In genomic region chr3L:21891307-21891774, dm6 we compare ENCODE assay signal across 5 fruit fly cellular contexts.
A peak's percentile ranks its signal among the peaks of the same experiment; 100 is the strongest.
TF ChIP-seq lines count a peak whose summit lies in the region.

No protein-coding gene starts in this region.

TF ChIP-seq in whole organism, adult, 20 proteins besides CTCF, POLR2A, EP300 and RAD21 (continued from another document):
- peak; percentile 17 for TF ChIP-seq pad (GFP tag; optimal IDR thresholded peaks at IDR 0.05; lab: Kevin White, UChicago)
- TF ChIP-seq CG7101 (tag; optimal IDR thresholded peaks at IDR 0.05; lab: Kevin White, UChicago): peak; percentile 64
- TF ChIP-seq toe (GFP tag; optimal IDR thresholded peaks at IDR 0.05; lab: Kevin White, UChicago): no peak

TF ChIP-seq in whole organism, embryonic, 481 proteins besides CTCF, POLR2A, EP300 and RAD21 (continued from another document and continues in another):
- peak; percentile 3 for TF ChIP-seq CG8388 (GFP tag; optimal IDR thresholded peaks at IDR 0.05; lab: Kevin White, UChicago)
- TF ChIP-seq CG2875 (GFP tag; optimal IDR thresholded peaks at IDR 0.05; lab: Kevin White, UChicago): peak; percentile 19
- TF ChIP-seq br (optimal IDR thresholded peaks at IDR 0.05; lab: Kevin White, UChicago): no peak
- TF ChIP-seq phol (tag; optimal IDR thresholded peaks at IDR 0.05; lab: Kevin White, UChicago): peak; percentile 16
- peak; percentile 4 for TF ChIP-seq CG7839 (tag; optimal IDR thresholded peaks at IDR 0.05; lab: Kevin White, UChicago)
- no peak for TF ChIP-seq ap (GFP tag; IDR thresholded peaks at IDR 0.05; lab: Robert Waterston, UW)
- TF ChIP-seq CG10959 (GFP tag; IDR thresholded peaks at IDR 0.05; lab: Robert Waterston, UW): no peak
- TF ChIP-seq CG12299 (tag; optimal IDR thresholded peaks at IDR 0.05; lab: Kevin White, UChicago): no peak
- 0 out of 3 replicates have a peak, but pooled peaks have one; percentile 14 for TF ChIP-seq HLH4C (GFP tag; IDR thresholded peaks at IDR 0.05; lab: Robert Waterston, UW; ENCODE audit: partially characterized antibody)
- TF ChIP-seq tgo (GFP tag; IDR thresholded peaks at IDR 0.05; lab: Robert Waterston, UW): 0 out of 3 replicates have a peak, but pooled peaks have one; percentile 15
- TF ChIP-seq CG8924 (tag; optimal IDR thresholded peaks at IDR 0.05; lab: Kevin White, UChicago): no peak
- no peak for TF ChIP-seq MESR4 (GFP tag; optimal IDR thresholded peaks at IDR 0.05; lab: Kevin White, UChicago)
- TF ChIP-seq zfh1 (GFP tag; IDR thresholded peaks at IDR 0.05; lab: Robert Waterston, UW): 0 out of 3 replicates have a peak, but pooled peaks have one; percentile 9
- TF ChIP-seq CG4424 (GFP tag; optimal IDR thresholded peaks at IDR 0.05; lab: Kevin White, UChicago): no peak
- no peak for TF ChIP-seq unc-4 (GFP tag; IDR thresholded peaks at IDR 0.05; lab: Robert Waterston, UW; ENCODE audit: partially characterized antibody)
- TF ChIP-seq jigr1 (GFP tag; IDR thresholded peaks at IDR 0.05; lab: Robert Waterston, UW): no peak
- TF ChIP-seq bsh (GFP tag; optimal IDR thresholded peaks at IDR 0.05; lab: Kevin White, UChicago): peak; percentile 27 to 86
- TF ChIP-seq HLHmδ (GFP tag; optimal IDR thresholded peaks at IDR 0.05; lab: Kevin White, UChicago): no peak
- TF ChIP-seq sens (GFP tag; lab: Kevin White, UChicago): peak; percentile 80
- no peak for TF ChIP-seq Sry-β (GFP tag; optimal IDR thresholded peaks at IDR 0.05; lab: Kevin White, UChicago)
- no peak for TF ChIP-seq CG8765 (GFP tag; IDR thresholded peaks at IDR 0.05; lab: Robert Waterston, UW)
- no peak for TF ChIP-seq hth (optimal IDR thresholded peaks at IDR 0.05; lab: Kevin White, UChicago)
- TF ChIP-seq Sox102F (GFP tag; optimal IDR thresholded peaks at IDR 0.05; lab: Kevin White, UChicago): peak; percentile 30
- TF ChIP-seq CG5953 (GFP tag; IDR thresholded peaks at IDR 0.05; lab: Robert Waterston, UW): no peak
- no peak for TF ChIP-seq Dfd (GFP tag; optimal IDR thresholded peaks at IDR 0.05; lab: Kevin White, UChicago)
- TF ChIP-seq rib (GFP tag; IDR thresholded peaks at IDR 0.05; lab: Robert Waterston, UW): no peak
- TF ChIP-seq Six4 (GFP tag; optimal IDR thresholded peaks at IDR 0.05; lab: Kevin White, UChicago): no peak
- no peak for TF ChIP-seq CG31224 (GFP tag; IDR thresholded peaks at IDR 0.05; lab: Robert Waterston, UW)
- peak; percentile 27 for TF ChIP-seq unpg (GFP tag; optimal IDR thresholded peaks at IDR 0.05; lab: Kevin White, UChicago)
- TF ChIP-seq Ets65A (GFP tag; lab: Kevin White, UChicago): peak; percentile 52
- TF ChIP-seq CG34422 (GFP tag; IDR thresholded peaks at IDR 0.05; lab: Robert Waterston, UW): 0 out of 3 replicates have a peak, but pooled peaks have one; percentile 32
- peak; percentile 92 for TF ChIP-seq corto (GFP tag; optimal IDR thresholded peaks at IDR 0.05; lab: Kevin White, UChicago)

TF ChIP-seq in whole organism, prepupa, 60 proteins besides CTCF, POLR2A, EP300 and RAD21 (continued from another document and continues in another):
- TF ChIP-seq Hr4 (GFP tag; optimal IDR thresholded peaks at IDR 0.05; lab: Kevin White, UChicago) (peak; percentile 89), CG1621 (tag; optimal IDR thresholded peaks at IDR 0.05; lab: Kevin White, UChicago) (peak; percentile 77), Hr39 (GFP tag; optimal IDR thresholded peaks at IDR 0.05; lab: Kevin White, UChicago) (peak; percentile 90), Gug (GFP tag; IDR thresholded peaks at IDR 0.05; lab: Robert Waterston, UW) (peak; percentile 89), OdsH (GFP tag; optimal IDR thresholded peaks at IDR 0.05; lab: Kevin White, UChicago) (peak; percentile 89), CG6163 (GFP tag; IDR thresholded peaks at IDR 0.05; lab: Robert Waterston, UW) (peak; percentile 93), Lpt (GFP tag; optimal IDR thresholded peaks at IDR 0.05; lab: Kevin White, UChicago) (peak; percentile 89), Eip93F (GFP tag; optimal IDR thresholded peaks at IDR 0.05; lab: Kevin White, UChicago) (peak; percentile 80), net (GFP tag; optimal IDR thresholded peaks at IDR 0.05; lab: Kevin White, UChicago) (peak; percentile 89), Eip78C (GFP tag; lab: Kevin White, UChicago) (peak; percentile 95), Blimp-1 (GFP tag; optimal IDR thresholded peaks at IDR 0.05; lab: Kevin White, UChicago) (peak; percentile 46), CG9139 (GFP tag; optimal IDR thresholded peaks at IDR 0.05; lab: Kevin White, UChicago) (peak; percentile 55), Eip75B (GFP tag; optimal IDR thresholded peaks at IDR 0.05; lab: Kevin White, UChicago) (peak; percentile 91), Hr38 (GFP tag; optimal IDR thresholded peaks at IDR 0.05; lab: Kevin White, UChicago) (no peak), CG8119 (GFP tag; IDR thresholded peaks at IDR 0.05; lab: Robert Waterston, UW) (peak; percentile 93), CG34406 (GFP tag; optimal IDR thresholded peaks at IDR 0.05; lab: Kevin White, UChicago) (peak; percentile 79), Met (GFP tag; optimal IDR thresholded peaks at IDR 0.05; lab: Kevin White, UChicago) (peak; percentile 92), Sox14 (GFP tag; optimal IDR thresholded peaks at IDR 0.05; lab: Kevin White, UChicago) (peak; percentile 93), CG11294 (GFP tag; IDR thresholded peaks at IDR 0.05; lab: Robert Waterston, UW) (peak; percentile 73), CG7368 (GFP tag; optimal IDR thresholded peaks at IDR 0.05; lab: Kevin White, UChicago) (peak; percentile 72), eg (GFP tag; IDR thresholded peaks at IDR 0.05; lab: Robert Waterston, UW) (peak; percentile 95), CG10669 (GFP tag; optimal IDR thresholded peaks at IDR 0.05; lab: Kevin White, UChicago) (peak; percentile 77), CG4318 (GFP tag; optimal IDR thresholded peaks at IDR 0.05; lab: Kevin White, UChicago) (peak; percentile 76), spab (GFP tag; optimal IDR thresholded peaks at IDR 0.05; lab: Kevin White, UChicago) (peak; percentile 64), CG8632 (GFP tag; optimal IDR thresholded peaks at IDR 0.05; lab: Kevin White, UChicago) (peak; percentile 67), Sox15 (GFP tag; optimal IDR thresholded peaks at IDR 0.05; lab: Kevin White, UChicago) (peak; percentile 55), Smox (GFP tag; optimal IDR thresholded peaks at IDR 0.05; lab: Kevin White, UChicago) (peak; percentile 86), CG10631 (GFP tag; optimal IDR thresholded peaks at IDR 0.05; lab: Kevin White, UChicago) (peak; percentile 90), vri (GFP tag; optimal IDR thresholded peaks at IDR 0.05; lab: Kevin White, UChicago) (peak; percentile 93), CG15336 (GFP tag; IDR thresholded peaks at IDR 0.05; lab: Robert Waterston, UW) (peak; percentile 95), pdm3 (GFP tag; optimal IDR thresholded peaks at IDR 0.05; lab: Kevin White, UChicago) (peak; percentile 87), acj6 (GFP tag; optimal IDR thresholded peaks at IDR 0.05; lab: Kevin White, UChicago) (peak; percentile 89), topi (GFP tag; optimal IDR thresholded peaks at IDR 0.05; lab: Kevin White, UChicago) (peak; percentile 88), CG11762 (GFP tag; optimal IDR thresholded peaks at IDR 0.05; lab: Kevin White, UChicago; ENCODE audit: insufficient read depth) (peak; percentile 82)

TF ChIP-seq in whole organism, pupa, 21 proteins besides CTCF, POLR2A, EP300 and RAD21 (continued from another document):
- TF ChIP-seq CG12605 (GFP tag; IDR thresholded peaks at IDR 0.05; lab: Robert Waterston, UW): peak; percentile 87
- TF ChIP-seq fd96Ca (GFP tag; IDR thresholded peaks at IDR 0.05; lab: Robert Waterston, UW): peak; percentile 88
TF ChIP-seq in whole organism, pupa: peak in this region for 21.

TF ChIP-seq in whole organism, wandering third instar larva, 38 proteins besides CTCF, POLR2A, EP300 and RAD21 (continued from another document):
- TF ChIP-seq Hr83 (GFP tag; optimal IDR thresholded peaks at IDR 0.05; lab: Kevin White, UChicago; ENCODE audit: poor library complexity, severe bottlenecking): no peak
- no peak for TF ChIP-seq Dfd (GFP tag; optimal IDR thresholded peaks at IDR 0.05; lab: Kevin White, UChicago)
- TF ChIP-seq dmrt93B (GFP tag; optimal IDR thresholded peaks at IDR 0.05; lab: Kevin White, UChicago): peak; percentile 74
- TF ChIP-seq GATAd (GFP tag; optimal IDR thresholded peaks at IDR 0.05; lab: Kevin White, UChicago): peak; percentile 47
- TF ChIP-seq N (GFP tag; optimal IDR thresholded peaks at IDR 0.05; lab: Kevin White, UChicago): no peak
- TF ChIP-seq Vsx2 (GFP tag; optimal IDR thresholded peaks at IDR 0.05; lab: Kevin White, UChicago; ENCODE audit: partially characterized antibody): no peak
- peak; percentile 97 for TF ChIP-seq h (GFP tag; optimal IDR thresholded peaks at IDR 0.05; lab: Kevin White, UChicago)
- peak; percentile 0 for TF ChIP-seq Mio (GFP tag; optimal IDR thresholded peaks at IDR 0.05; lab: Kevin White, UChicago)
- no peak for TF ChIP-seq usp (GFP tag; optimal IDR thresholded peaks at IDR 0.05; lab: Kevin White, UChicago)
- TF ChIP-seq sv (GFP tag; optimal IDR thresholded peaks at IDR 0.05; lab: Kevin White, UChicago): no peak
- TF ChIP-seq Dif (GFP tag; optimal IDR thresholded peaks at IDR 0.05; lab: Kevin White, UChicago; ENCODE audit: partially characterized antibody): no peak
- no peak for TF ChIP-seq lola (GFP tag; optimal IDR thresholded peaks at IDR 0.05; lab: Kevin White, UChicago)
- TF ChIP-seq Rel (GFP tag; optimal IDR thresholded peaks at IDR 0.05; lab: Kevin White, UChicago): peak; percentile 91
- peak; percentile 58 for TF ChIP-seq Rel (tag; optimal IDR thresholded peaks at IDR 0.05; lab: Kevin White, UChicago)
- peak; percentile 94 for TF ChIP-seq rgr (GFP tag; optimal IDR thresholded peaks at IDR 0.05; lab: Kevin White, UChicago)
- TF ChIP-seq brk (GFP tag; optimal IDR thresholded peaks at IDR 0.05; lab: Kevin White, UChicago): peak; percentile 91
- TF ChIP-seq Myc (optimal IDR thresholded peaks at IDR 0.05; lab: Kevin White, UChicago): no peak
